Fruit fly (Drosophila melanogaster): ENCODE data around the gene spdi.
A peak's percentile ranks its signal among the peaks of the same experiment; 100 is the strongest.

The spdi gene

DNA sequence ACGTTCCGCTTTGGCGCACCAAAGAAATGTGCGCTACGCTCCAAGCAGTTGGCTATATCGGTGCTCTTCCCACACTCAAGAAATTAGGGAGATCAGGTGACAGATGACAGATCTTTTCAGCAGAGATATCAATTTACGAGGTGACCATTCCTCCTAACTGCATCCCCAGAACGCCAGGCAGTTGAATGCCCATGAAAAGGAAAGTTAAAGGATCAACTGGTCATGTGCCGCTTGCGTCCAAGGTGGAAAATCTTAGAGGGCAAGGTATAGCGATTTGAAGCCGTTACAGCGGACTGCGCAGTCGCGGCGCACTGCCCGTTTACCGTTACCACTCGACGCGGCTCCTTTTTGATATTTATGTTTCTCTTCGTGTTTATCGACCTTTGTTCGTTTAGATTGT, 1.4 kb downstream of the spdi start (continued):
- TF ChIP-seq sqz (GFP tag; optimal IDR thresholded peaks at IDR 0.05) (no peak), Deaf1 (tag; optimal IDR thresholded peaks at IDR 0.05) (no peak), CG15696 (tag; optimal IDR thresholded peaks at IDR 0.05) (peak; percentile 14), CG10274 (GFP tag; optimal IDR thresholded peaks at IDR 0.05) (peak; percentile 98), CG6272 (GFP tag; IDR thresholded peaks at IDR 0.05) (no peak), Atf3 (GFP tag; optimal IDR thresholded peaks at IDR 0.05) (no peak), CG7271 (tag; optimal IDR thresholded peaks at IDR 0.05) (no peak), CG10209 (GFP tag; optimal IDR thresholded peaks at IDR 0.05) (no peak), lola (GFP tag; optimal IDR thresholded peaks at IDR 0.05) (peak in 1 of 3 experiments; percentile 18), chm (GFP tag; IDR thresholded peaks at IDR 0.05) (no peak), zfh1 (GFP tag; IDR thresholded peaks at IDR 0.05) (no peak), CG1529 (GFP tag; optimal IDR thresholded peaks at IDR 0.05) (no peak), CG17568 (GFP tag; optimal IDR thresholded peaks at IDR 0.05) (no peak), chinmo (GFP tag; IDR thresholded peaks at IDR 0.05; ENCODE audit: partially characterized antibody) (0 out of 4 replicates have a peak, but pooled peaks have one; percentile 35), Optix (GFP tag; IDR thresholded peaks at IDR 0.05) (0 out of 3 replicates have a peak, but pooled peaks have one; percentile 26), Hmr (GFP tag; optimal IDR thresholded peaks at IDR 0.05) (peak; percentile 7), gfzf (GFP tag; optimal IDR thresholded peaks at IDR 0.05) (no peak), Kr (GFP tag; optimal IDR thresholded peaks at IDR 0.05) (no peak), fd96Cb (tag; optimal IDR thresholded peaks at IDR 0.05) (no peak), fu2 (GFP tag; optimal IDR thresholded peaks at IDR 0.05) (no peak), CG10543 (GFP tag; optimal IDR thresholded peaks at IDR 0.05) (no peak), dati (GFP tag; IDR thresholded peaks at IDR 0.05) (no peak), CG17829 (tag; optimal IDR thresholded peaks at IDR 0.05) (peak; percentile 7), E2f2 (GFP tag; IDR thresholded peaks at IDR 0.05) (0 out of 2 replicates have a peak, but pooled peaks have one; percentile 13), Hr78 (GFP tag; optimal IDR thresholded peaks at IDR 0.05) (no peak), NC2α (GFP tag; optimal IDR thresholded peaks at IDR 0.05) (no peak), az2 (GFP tag; optimal IDR thresholded peaks at IDR 0.05) (peak; percentile 40), CG12071 (GFP tag; optimal IDR thresholded peaks at IDR 0.05) (no peak), CG17328 (GFP tag; IDR thresholded peaks at IDR 0.05) (peak; percentile 17; the same call in 1 of the 2 replicates), ro (GFP tag; IDR thresholded peaks at IDR 0.05) (no peak), eyg (GFP tag; optimal IDR thresholded peaks at IDR 0.05) (no peak), oc (tag; optimal IDR thresholded peaks at IDR 0.05) (no peak), CG13424 (tag; optimal IDR thresholded peaks at IDR 0.05) (peak; percentile 11), GATAe (GFP tag; conservative IDR thresholded peaks at IDR 0.05) (no peak), shn (GFP tag; optimal IDR thresholded peaks at IDR 0.05) (peak; percentile 28), CG12299 (tag; optimal IDR thresholded peaks at IDR 0.05) (no peak), Dfd (GFP tag; optimal IDR thresholded peaks at IDR 0.05) (no peak), CG18599 (GFP tag; optimal IDR thresholded peaks at IDR 0.05) (no peak), CG7963 (GFP tag; IDR thresholded peaks at IDR 0.05; ENCODE audit: partially characterized antibody) (no peak), CG5953 (GFP tag; IDR thresholded peaks at IDR 0.05) (no peak), CG11504 (tag; optimal IDR thresholded peaks at IDR 0.05) (peak; percentile 42), Gug (GFP tag; IDR thresholded peaks at IDR 0.05) (no peak), D (optimal IDR thresholded peaks at IDR 0.05) (no peak), D (GFP tag; optimal IDR thresholded peaks at IDR 0.05) (peak; percentile 25), maf-S (GFP tag; optimal IDR thresholded peaks at IDR 0.05) (peak; percentile 24), Gsc (GFP tag; IDR thresholded peaks at IDR 0.05) (no peak), Blimp-1 (GFP tag; optimal IDR thresholded peaks at IDR 0.05) (no peak), Meics (GFP tag; optimal IDR thresholded peaks at IDR 0.05) (peak; percentile 10), CG4707 (GFP tag; optimal IDR thresholded peaks at IDR 0.05) (no peak), sna (GFP tag; IDR thresholded peaks at IDR 0.05; ENCODE audit: partially characterized antibody) (no peak)
